Fruit fly (Drosophila melanogaster) whole organism, embryonic: ENCODE results near the gene Ppm1.

Experiments used
- Abd-B ChIP-seq: fragments of 200-800 bp; sonication (Bioruptor generic); optimal IDR thresholded peaks from 2 replicates; lab custom pipeline; 2018; ENCODE audit warnings: missing biosample characterization, mild to moderate bottlenecking, missing genetic modification characterization, moderate library complexity
- Asciz ChIP-seq: fragments of 200-800 bp; sonication (Bioruptor generic); optimal IDR thresholded peaks from 2 replicates; lab custom pipeline; 2017; ENCODE audit warnings: missing biosample characterization, mild to moderate bottlenecking, missing genetic modification characterization, missing genetic modification reagents
- Awh ChIP-seq: fragments of 200-800 bp; sonication (Bioruptor generic); IDR thresholded peaks from 2 replicates; pipeline ENCODE4, ENCODE4 v1.3.6; 2022; ENCODE audit warnings: missing biosample characterization, missing genetic modification characterization
- CG11696 ChIP-seq: fragments of 200-800 bp; sonication (Bioruptor generic); IDR thresholded peaks from 2 replicates; pipeline ENCODE4 v1.3.6; 2022; ENCODE audit warnings: missing biosample characterization, missing genetic modification characterization
- CG12155 ChIP-seq: fragments of 200-800 bp; sonication (Bioruptor generic); optimal IDR thresholded peaks from 3 replicates; lab custom pipeline; 2016; ENCODE audit warnings: missing biosample characterization, missing genetic modification characterization
- CG13123 ChIP-seq: fragments of 200-800 bp; sonication (Bioruptor generic); optimal IDR thresholded peaks from 2 replicates; lab custom pipeline; 2016; ENCODE audit warnings: missing biosample characterization, missing genetic modification characterization
- CG13424 ChIP-seq: fragments of 200-800 bp; sonication (Bioruptor generic); optimal IDR thresholded peaks from 2 replicates; lab custom pipeline; 2019; ENCODE audit warnings: missing biosample characterization, mild to moderate bottlenecking, missing genetic modification characterization, moderate library complexity
- CG14441 ChIP-seq: fragments of 200-800 bp; sonication (Bioruptor generic); IDR thresholded peaks from 2 replicates; pipeline ENCODE4 v1.3.6; 2022; ENCODE audit warnings: missing biosample characterization, missing genetic modification characterization
- CG1602 ChIP-seq: fragments of 200-800 bp; sonication (Bioruptor generic); optimal IDR thresholded peaks from 3 replicates; lab custom pipeline; 2016; ENCODE audit warnings: missing biosample characterization, missing genetic modification characterization
- CG1603 ChIP-seq: fragments of 200-800 bp; sonication (Bioruptor generic); optimal IDR thresholded peaks from 2 replicates; lab custom pipeline; 2019; ENCODE audit warnings: missing biosample characterization, mild to moderate bottlenecking, missing genetic modification characterization, moderate library complexity
- CG1792 ChIP-seq: fragments of 200-800 bp; sonication (Bioruptor generic); optimal IDR thresholded peaks from 2 replicates; lab custom pipeline; 2016; ENCODE audit warnings: missing biosample characterization, missing genetic modification characterization
- CG18599 ChIP-seq: fragments of 200-800 bp; sonication (Bioruptor generic); optimal IDR thresholded peaks from 3 replicates; lab custom pipeline; 2017; ENCODE audit warnings: missing biosample characterization, missing genetic modification characterization, mild to moderate bottlenecking, moderate library complexity, missing genetic modification reagents
- CG18764 ChIP-seq: fragments of 200-800 bp; sonication (Bioruptor generic); optimal IDR thresholded peaks from 3 replicates; lab custom pipeline; 2016; ENCODE audit warnings: missing biosample characterization, missing genetic modification characterization
- CG2678 ChIP-seq: fragments of 200-800 bp; sonication (Bioruptor generic); optimal IDR thresholded peaks from 3 replicates; lab custom pipeline; 2019; ENCODE audit warnings: missing biosample characterization, mild to moderate bottlenecking, missing genetic modification characterization, moderate library complexity
- CG31441 ChIP-seq: fragments of 200-800 bp; sonication (Bioruptor generic); IDR thresholded peaks from 2 replicates; pipeline ENCODE4 v1.3.6; 2022; ENCODE audit warnings: missing biosample characterization, missing genetic modification characterization
- CG4360 ChIP-seq: fragments of 200-800 bp; sonication (Bioruptor generic); IDR thresholded peaks from 2 replicates; pipeline ENCODE4 v1.3.6; 2022; ENCODE audit warnings: missing biosample characterization, missing genetic modification characterization
- CG6272 ChIP-seq: fragments of 200-800 bp; sonication (Bioruptor generic); IDR thresholded peaks from 2 replicates; pipeline ENCODE4 v1.3.6; 2022; ENCODE audit warnings: missing biosample characterization, missing genetic modification characterization
- CG7271 ChIP-seq: fragments of 200-800 bp; sonication (Bioruptor generic); optimal IDR thresholded peaks from 2 replicates; lab custom pipeline; 2018; ENCODE audit warnings: missing biosample characterization, mild to moderate bottlenecking, missing genetic modification characterization, moderate library complexity
- CG8359 ChIP-seq: fragments of 200-800 bp; sonication (Bioruptor generic); optimal IDR thresholded peaks from 2 replicates; lab custom pipeline; 2017; ENCODE audit warnings: missing biosample characterization, mild to moderate bottlenecking, missing genetic modification characterization, borderline replicate concordance
- CG8388 ChIP-seq: fragments of 200-800 bp; sonication (Bioruptor generic); optimal IDR thresholded peaks from 2 replicates; lab custom pipeline; 2019; ENCODE audit warnings: missing biosample characterization, mild to moderate bottlenecking, missing genetic modification characterization, moderate library complexity
- CG9609 ChIP-seq: fragments of 200-800 bp; sonication (Bioruptor generic); optimal IDR thresholded peaks from 3 replicates; lab custom pipeline; 2016; ENCODE audit warnings: missing biosample characterization, missing genetic modification characterization
- CG9727 ChIP-seq: fragments of 200-800 bp; sonication (Bioruptor generic); optimal IDR thresholded peaks from 3 replicates; lab custom pipeline; 2017; ENCODE audit warnings: missing biosample characterization, mild to moderate bottlenecking, missing genetic modification characterization
- CG9932 ChIP-seq: fragments of 200-800 bp; sonication (Bioruptor generic); IDR thresholded peaks from 2 replicates; pipeline ENCODE4 v1.3.6; 2022; ENCODE audit warnings: missing biosample characterization, missing genetic modification characterization
- E2f2 ChIP-seq: fragments of 200-800 bp; sonication (Bioruptor generic); IDR thresholded peaks from 2 replicates; pipeline ENCODE4 v1.3.6; 2022; ENCODE audit warnings: missing biosample characterization, missing genetic modification characterization
- HLH54F ChIP-seq: fragments of 200-800 bp; sonication (Bioruptor generic); optimal IDR thresholded peaks from 3 replicates; lab custom pipeline; 2016; ENCODE audit warnings: missing biosample characterization, missing genetic modification characterization
- HLHmδ ChIP-seq: fragments of 200-800 bp; sonication (Bioruptor generic); optimal IDR thresholded peaks from 2 replicates; lab custom pipeline; 2018; ENCODE audit warnings: missing biosample characterization, mild to moderate bottlenecking, missing genetic modification characterization, moderate library complexity
- Kr ChIP-seq: fragments of 200-800 bp; sonication (Bioruptor generic); optimal IDR thresholded peaks from 2 replicates; lab custom pipeline; 2017; ENCODE audit warnings: missing biosample characterization, mild to moderate bottlenecking, missing genetic modification characterization
- Lhr ChIP-seq: fragments of 200-800 bp; sonication (Bioruptor generic); optimal IDR thresholded peaks from 3 replicates; lab custom pipeline; 2017; ENCODE audit warnings: mild to moderate bottlenecking, missing biosample characterization, missing genetic modification reagents, missing genetic modification characterization
- MTF-1 ChIP-seq: fragments of 200-800 bp; sonication (Bioruptor generic); optimal IDR thresholded peaks from 2 replicates; lab custom pipeline; 2018; ENCODE audit warnings: missing biosample characterization, mild to moderate bottlenecking, missing genetic modification characterization, borderline replicate concordance
- Mes4 ChIP-seq: fragments of 200-800 bp; sonication (Bioruptor generic); optimal IDR thresholded peaks from 2 replicates; lab custom pipeline; 2016; ENCODE audit warnings: missing biosample characterization, missing genetic modification characterization
- Nf-YA ChIP-seq: fragments of 200-800 bp; sonication (Bioruptor generic); IDR thresholded peaks from 2 replicates; pipeline ENCODE4 v1.3.6; 2022; ENCODE audit warnings: missing biosample characterization, missing genetic modification characterization
- Ravus ChIP-seq: fragments of 200-800 bp; sonication (Bioruptor generic); IDR thresholded peaks from 2 replicates; pipeline ENCODE4 v1.3.6; 2022; ENCODE audit warnings: missing biosample characterization, missing genetic modification characterization
- Xrp1 ChIP-seq: fragments of 200-800 bp; sonication (Bioruptor generic); IDR thresholded peaks from 2 replicates; pipeline ENCODE4 v1.3.6; 2022; ENCODE audit warnings: missing biosample characterization, missing genetic modification characterization
- YL-1 ChIP-seq: fragments of 200-800 bp; sonication (Bioruptor generic); optimal IDR thresholded peaks from 3 replicates; lab custom pipeline; 2017; ENCODE audit warnings: missing biosample characterization, mild to moderate bottlenecking, missing genetic modification characterization
- bigmax ChIP-seq: fragments of 200-800 bp; sonication (Bioruptor generic); optimal IDR thresholded peaks from 2 replicates; lab custom pipeline; 2018; ENCODE audit warnings: missing biosample characterization, mild to moderate bottlenecking, missing genetic modification characterization
- btn ChIP-seq: fragments of 200-800 bp; sonication (Bioruptor generic); optimal IDR thresholded peaks from 2 replicates; lab custom pipeline; 2016; ENCODE audit warnings: missing biosample characterization, missing genetic modification characterization
- cato ChIP-seq: fragments of 200-800 bp; sonication (Bioruptor generic); optimal IDR thresholded peaks from 2 replicates; lab custom pipeline; 2016; ENCODE audit warnings: missing biosample characterization, missing genetic modification characterization, borderline replicate concordance
- chn ChIP-seq: fragments of 200-800 bp; sonication (Bioruptor generic); optimal IDR thresholded peaks from 2 replicates; lab custom pipeline; 2016; ENCODE audit warnings: missing biosample characterization, missing genetic modification characterization
- crc ChIP-seq: fragments of 200-800 bp; sonication (Bioruptor generic); optimal IDR thresholded peaks from 2 replicates; lab custom pipeline; 2016; ENCODE audit warnings: missing biosample characterization, missing genetic modification characterization
- dmrt11E ChIP-seq: fragments of 200-800 bp; sonication (Bioruptor generic); optimal IDR thresholded peaks from 3 replicates; lab custom pipeline; 2018; ENCODE audit warnings: missing biosample characterization, mild to moderate bottlenecking, missing genetic modification characterization, moderate library complexity
- grn ChIP-seq: fragments of 200-800 bp; sonication (Bioruptor generic); optimal IDR thresholded peaks from 3 replicates; lab custom pipeline; 2017; ENCODE audit warnings: missing biosample characterization, missing genetic modification characterization
- gsb-n ChIP-seq: fragments of 200-800 bp; sonication (Bioruptor generic); optimal IDR thresholded peaks from 3 replicates; lab custom pipeline; 2018; ENCODE audit warnings: missing biosample characterization, mild to moderate bottlenecking, missing genetic modification characterization
- h ChIP-seq: fragments of >200 bp; optimal IDR thresholded peaks from 2 replicates; lab custom pipeline; 2017
- ken ChIP-seq: fragments of 200-800 bp; sonication (Bioruptor generic); IDR thresholded peaks from 3 replicates; pipeline ENCODE4 v1.3.6; 2022; ENCODE audit warnings: missing biosample characterization, missing genetic modification characterization
- nmo ChIP-seq: fragments of 200-800 bp; sonication (Bioruptor generic); optimal IDR thresholded peaks from 2 replicates; lab custom pipeline; 2018; ENCODE audit warnings: missing biosample characterization, mild to moderate bottlenecking, missing genetic modification characterization, moderate library complexity
- pfk ChIP-seq: fragments of 200-800 bp; sonication (Bioruptor generic); optimal IDR thresholded peaks from 2 replicates; lab custom pipeline; 2018; ENCODE audit warnings: missing biosample characterization, mild to moderate bottlenecking, missing genetic modification characterization, moderate library complexity
- pros ChIP-seq: fragments of 200-800 bp; sonication (Bioruptor generic); optimal IDR thresholded peaks from 3 replicates; lab custom pipeline; 2019; ENCODE audit warnings: missing biosample characterization, mild to moderate bottlenecking, missing genetic modification characterization, moderate library complexity
- ranshi ChIP-seq: fragments of 200-800 bp; sonication (Bioruptor generic); IDR thresholded peaks from 2 replicates; pipeline ENCODE4 v1.3.6; 2022; ENCODE audit warnings: missing biosample characterization, missing genetic modification characterization
- row ChIP-seq: fragments of 200-800 bp; sonication (Bioruptor generic); IDR thresholded peaks from 3 replicates; pipeline ENCODE4 v1.3.6; 2022; ENCODE audit warnings: missing biosample characterization, missing genetic modification characterization
- seq ChIP-seq: fragments of 200-800 bp; sonication (Bioruptor generic); IDR thresholded peaks from 2 replicates; pipeline ENCODE4 v1.3.6; 2022; ENCODE audit warnings: missing biosample characterization, missing genetic modification characterization
- slp2 ChIP-seq: fragments of 200-800 bp; sonication (Bioruptor generic); optimal IDR thresholded peaks from 2 replicates; lab custom pipeline; 2016; ENCODE audit warnings: missing biosample characterization, missing genetic modification characterization

Gene Ppm1

DNA sequence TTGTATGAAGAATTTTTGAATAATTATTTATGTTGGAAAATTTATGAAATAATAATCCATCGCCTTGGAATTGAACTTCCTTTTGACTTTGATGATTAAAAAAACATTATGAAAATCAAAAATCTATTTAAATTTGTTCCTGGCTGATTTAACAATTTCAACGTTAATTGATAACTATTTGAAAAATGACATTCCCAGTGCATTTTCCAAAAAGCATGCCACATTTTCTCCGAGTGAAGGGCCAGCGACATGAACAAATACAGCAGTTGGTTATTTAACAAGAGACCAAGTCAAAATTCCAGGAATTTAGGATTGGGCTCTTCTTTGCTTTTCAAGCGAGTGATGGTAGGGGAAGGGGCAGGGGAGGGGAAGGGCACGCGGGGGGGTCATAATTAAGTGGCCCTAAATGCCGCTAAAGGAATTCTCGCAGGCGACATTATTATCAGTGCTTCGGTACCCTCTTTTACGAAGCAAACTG, 41.3 kb downstream of the Ppm1 start (continued):
- TF ChIP-seq CG12155 (GFP tag; lab: Kevin White, UChicago) (no peak), Asciz (GFP tag; lab: Kevin White, UChicago) (peak; percentile 22), CG13424 (tag; lab: Kevin White, UChicago) (peak; percentile 63), Abd-B (GFP tag; lab: Kevin White, UChicago) (no peak), ken (GFP tag; lab: Robert Waterston, UW) (no peak), CG13123 (GFP tag; lab: Kevin White, UChicago) (no peak), E2f2 (GFP tag; lab: Robert Waterston, UW) (no peak), CG9932 (GFP tag; lab: Robert Waterston, UW) (no peak), CG9609 (GFP tag; lab: Kevin White, UChicago) (no peak), pros (GFP tag; lab: Kevin White, UChicago) (peak; percentile 14), Mes4 (GFP tag; lab: Kevin White, UChicago) (peak; percentile 10), YL-1 (GFP tag; lab: Kevin White, UChicago) (no peak), h (lab: Kevin White, UChicago) (no peak), CG1792 (GFP tag; lab: Kevin White, UChicago) (no peak), pfk (GFP tag; lab: Kevin White, UChicago) (no peak), row (GFP tag; lab: Robert Waterston, UW) (peak; percentile 38; the same call in 2 of the 3 replicates), CG14441 (no peak), CG18764 (GFP tag; lab: Kevin White, UChicago) (peak; percentile 27), CG2678 (tag; lab: Kevin White, UChicago) (peak; percentile 46), crc (GFP tag; lab: Kevin White, UChicago) (no peak), HLHmδ (GFP tag; lab: Kevin White, UChicago) (peak; percentile 6), Nf-YA (GFP tag; lab: Robert Waterston, UW) (no peak), btn (GFP tag; lab: Kevin White, UChicago) (no peak), dmrt11E (tag; lab: Kevin White, UChicago) (peak; percentile 95), Xrp1 (GFP tag; lab: Robert Waterston, UW) (peak; percentile 82), CG9727 (GFP tag; lab: Kevin White, UChicago) (peak; percentile 81), chn (GFP tag; lab: Kevin White, UChicago) (peak; percentile 61), seq (GFP tag; lab: Robert Waterston, UW) (no peak), CG11696 (no peak), CG1602 (GFP tag; lab: Kevin White, UChicago) (peak; percentile 49), HLH54F (GFP tag; lab: Kevin White, UChicago) (no peak), CG8359 (peak; percentile 37), CG7271 (tag; lab: Kevin White, UChicago) (peak; percentile 24), grn (GFP tag; lab: Kevin White, UChicago) (no peak), nmo (GFP tag; lab: Kevin White, UChicago) (peak; percentile 75), MTF-1 (GFP tag; lab: Kevin White, UChicago) (no peak), CG6272 (GFP tag; lab: Robert Waterston, UW) (no peak), slp2 (peak; percentile 10), CG31441 (peak; percentile 75), Lhr (GFP tag; lab: Kevin White, UChicago) (peak; percentile 17), CG18599 (GFP tag; lab: Kevin White, UChicago) (no peak), Ravus (GFP tag; lab: Robert Waterston, UW) (no peak), cato (GFP tag; lab: Kevin White, UChicago) (no peak), Kr (no peak), CG8388 (GFP tag; lab: Kevin White, UChicago) (peak; percentile 71), CG4360 (peak; percentile 29; the same call in 1 of the 2 replicates), Awh (GFP tag; lab: Robert Waterston, UW) (peak; percentile 55; the same call in 1 of the 2 replicates), bigmax (no peak), CG1603 (peak; percentile 4), gsb-n (tag; lab: Kevin White, UChicago) (peak; percentile 65), ranshi (GFP tag; lab: Robert Waterston, UW) (no peak)
